Fruit fly (Drosophila melanogaster) whole organism, prepupa: ENCODE data around the gene bou.
A peak's percentile ranks its signal among the peaks of the same experiment; 100 is the strongest.

Source experiments
- CG16779 ChIP-seq: fragments of 200-800 bp; sonication (Bioruptor generic); optimal IDR thresholded peaks from 3 replicates; lab custom pipeline; 2017; ENCODE audit warnings: missing biosample characterization, mild to moderate bottlenecking, missing genetic modification characterization
- Sox14 ChIP-seq: fragments of 200-800 bp; sonication (Bioruptor generic); optimal IDR thresholded peaks from 3 replicates; lab custom pipeline; 2016; ENCODE audit warnings: missing biosample characterization, missing genetic modification characterization

dm6 chrX:7014931-7015428 lies 28.7 kb downstream of the bou start:
- peak; percentile 25 for TF ChIP-seq Sox14 (GFP tag; lab: Kevin White, UChicago)
- peak; percentile 30 for TF ChIP-seq CG16779 (tag; lab: Kevin White, UChicago)
